Fruit fly (Drosophila melanogaster): ENCODE measurements around the gene gammaSnap2.

- no peak for TF ChIP-seq trem (tag; optimal IDR thresholded peaks at IDR 0.05)
- TF ChIP-seq CG7963 (GFP tag; IDR thresholded peaks at IDR 0.05; ENCODE audit: partially characterized antibody): no peak
- no peak for TF ChIP-seq CG2712 (tag; optimal IDR thresholded peaks at IDR 0.05)
- TF ChIP-seq ara (GFP tag; IDR thresholded peaks at IDR 0.05): no peak
- TF ChIP-seq hth (optimal IDR thresholded peaks at IDR 0.05): no peak
- TF ChIP-seq CG7745 (tag; optimal IDR thresholded peaks at IDR 0.05): no peak
- no peak for TF ChIP-seq wek (GFP tag; optimal IDR thresholded peaks at IDR 0.05)
Measured at dm6 chr3R:10083077-10083476, 38.1 kb downstream of the gammaSnap2 start.

Data from whole organism, embryonic.